Worm (Caenorhabditis elegans) whole organism, L1 larva: ENCODE measurements around the gene Y102A5C.36.

ENCODE experiments used
- aly-2 ChIP-seq: fragments of 150-350 bp; optimal IDR thresholded peaks from 2 replicates; lab custom pipeline; 2014; ENCODE audit warnings: missing biosample characterization, missing genetic modification characterization
- ama-1 ChIP-seq: fragments of 150-350 bp; optimal IDR thresholded peaks from 2 replicates; lab custom pipeline; 2014
- ceh-63 ChIP-seq: fragments of 200-800 bp; sonication (Bioruptor generic); optimal IDR thresholded peaks from 2 replicates; lab custom pipeline; 2018; ENCODE audit warnings: mild to moderate bottlenecking, missing genetic modification characterization, missing compliant biosample characterization
- ceh-8 ChIP-seq: fragments of 200-800 bp; sonication (Bioruptor generic); optimal IDR thresholded peaks from 2 replicates; lab custom pipeline; 2018; ENCODE audit warnings: mild to moderate bottlenecking, missing genetic modification characterization, moderate library complexity, missing compliant biosample characterization
- ceh-82 ChIP-seq, 3 experiments: fragments of 150-350 bp in 1 of 3; sonication (generic microtip) in 2 of 3; optimal IDR thresholded peaks; 2 replicates each; lab custom pipeline; 2014 to 2017; ENCODE audit warnings: missing biosample characterization in 3 of 3, missing genetic modification characterization in 3 of 3
- ceh-88 ChIP-seq: fragments of 200-800 bp; sonication (Bioruptor generic); IDR thresholded peaks from 2 replicates; pipeline ENCODE4 v1.3.6; 2022; ENCODE audit warnings: missing genetic modification characterization, missing compliant biosample characterization
- dpl-1 ChIP-seq, 3 experiments: fragments of 150-350 bp in 2 of 3; sonication (generic microtip) in 1 of 3; optimal IDR thresholded peaks; 2 replicates each; lab custom pipeline; 2014 to 2017; ENCODE audit warnings: missing biosample characterization in 3 of 3, missing genetic modification characterization in 3 of 3, missing genetic modification reagents in 3 of 3
- dsc-1 ChIP-seq: sonication (generic microtip); optimal IDR thresholded peaks from 2 replicates; lab custom pipeline; 2016; ENCODE audit warnings: mild to moderate bottlenecking, missing genetic modification characterization, missing compliant biosample characterization
- efl-1 ChIP-seq, 4 experiments: fragments of 150-350 bp; optimal IDR thresholded peaks in 3 of 4; peaks in 1 of 4; 1 replicate in 1 of 4; 2 replicates in 3 of 4; lab custom pipeline; 2014; ENCODE audit warnings: missing biosample characterization in 2 of 4, missing genetic modification characterization in 2 of 4, missing genetic modification reagents in 2 of 4
- elt-2 ChIP-seq: sonication (generic microtip); optimal IDR thresholded peaks from 2 replicates; lab custom pipeline; 2016; ENCODE audit warnings: missing genetic modification characterization, mild to moderate bottlenecking, inconsistent platforms, missing compliant biosample characterization, missing genetic modification reagents
- ets-5 ChIP-seq: fragments of 200-800 bp; sonication (Bioruptor generic); IDR thresholded peaks from 2 replicates; pipeline ENCODE4 v1.3.6; 2022; ENCODE audit warnings: missing genetic modification characterization, missing compliant biosample characterization
- fkh-10 ChIP-seq: sonication (generic microtip); optimal IDR thresholded peaks from 2 replicates; lab custom pipeline; 2017; ENCODE audit warnings: missing biosample characterization, missing genetic modification reagents, missing genetic modification characterization
- fkh-4 ChIP-seq: sonication (generic microtip); optimal IDR thresholded peaks from 2 replicates; lab custom pipeline; 2016; ENCODE audit warnings: missing compliant biosample characterization, missing genetic modification characterization, borderline replicate concordance
- fkh-8 ChIP-seq: sonication (generic microtip); optimal IDR thresholded peaks from 2 replicates; lab custom pipeline; 2016; ENCODE audit warnings: mild to moderate bottlenecking, missing genetic modification characterization, missing compliant biosample characterization
- hpl-2 ChIP-seq: fragments of 150-350 bp; optimal IDR thresholded peaks from 2 replicates; lab custom pipeline; 2014; ENCODE audit warnings: missing biosample characterization, missing genetic modification reagents, missing genetic modification characterization
- irx-1 ChIP-seq: sonication (generic microtip); optimal IDR thresholded peaks from 2 replicates; lab custom pipeline; 2016; ENCODE audit warnings: missing genetic modification characterization, missing compliant biosample characterization
- jun-1 ChIP-seq: fragments of 150-350 bp; optimal IDR thresholded peaks from 2 replicates; lab custom pipeline; 2014; ENCODE audit warnings: missing biosample characterization, missing genetic modification reagents, missing genetic modification characterization
- lin-35 ChIP-seq, 2 experiments: fragments of 150-350 bp; optimal IDR thresholded peaks; 2 replicates each; lab custom pipeline; 2014; ENCODE audit warnings: missing biosample characterization in 2 of 2, missing genetic modification characterization in 2 of 2, missing genetic modification reagents in 2 of 2
- mef-2 ChIP-seq: fragments of 150-350 bp; optimal IDR thresholded peaks from 2 replicates; lab custom pipeline; 2014; ENCODE audit warnings: missing biosample characterization, missing genetic modification characterization
- nhr-12 ChIP-seq: sonication (generic microtip); optimal IDR thresholded peaks from 2 replicates; lab custom pipeline; 2017; ENCODE audit warnings: missing biosample characterization, missing genetic modification characterization
- nhr-19 ChIP-seq: fragments of 200-800 bp; sonication (Bioruptor generic); conservative IDR thresholded peaks from 2 replicates; pipeline ENCODE4 v1.3.6; 2022; ENCODE audit warnings: missing genetic modification characterization, missing compliant biosample characterization
- nhr-20 ChIP-seq: sonication (generic microtip); optimal IDR thresholded peaks from 2 replicates; lab custom pipeline; 2016; ENCODE audit warnings: mild to moderate bottlenecking, missing genetic modification characterization, missing compliant biosample characterization
- nhr-237 ChIP-seq: fragments of 150-350 bp; optimal IDR thresholded peaks from 2 replicates; lab custom pipeline; 2014; ENCODE audit warnings: missing biosample characterization, missing genetic modification characterization
- nhr-28 ChIP-seq: fragments of 150-350 bp; optimal IDR thresholded peaks from 2 replicates; lab custom pipeline; 2014; ENCODE audit warnings: missing biosample characterization, missing genetic modification characterization
- nhr-71 ChIP-seq: sonication (generic microtip); optimal IDR thresholded peaks from 2 replicates; lab custom pipeline; 2016; ENCODE audit warnings: mild to moderate bottlenecking, missing genetic modification characterization, moderate library complexity, missing compliant biosample characterization
- nhr-76 ChIP-seq: sonication (generic microtip); optimal IDR thresholded peaks from 2 replicates; lab custom pipeline; 2017; ENCODE audit warnings: missing biosample characterization, missing genetic modification characterization
- nhr-84 ChIP-seq: sonication (generic microtip); optimal IDR thresholded peaks from 2 replicates; lab custom pipeline; 2017; ENCODE audit warnings: missing biosample characterization, missing genetic modification characterization
- nhr-85 ChIP-seq: sonication (generic microtip); peaks from one replicate; lab custom pipeline; 2016; ENCODE audit warnings: missing genetic modification characterization, inconsistent platforms, missing compliant biosample characterization
- nhr-90 ChIP-seq: sonication (generic microtip); optimal IDR thresholded peaks from 2 replicates; lab custom pipeline; 2016; ENCODE audit warnings: mild to moderate bottlenecking, missing genetic modification characterization, missing compliant biosample characterization; ENCODE audit not compliant: poor library complexity
- pag-3 ChIP-seq: sonication (generic microtip); optimal IDR thresholded peaks from 2 replicates; lab custom pipeline; 2017; ENCODE audit warnings: missing genetic modification characterization, mild to moderate bottlenecking, missing compliant biosample characterization, antibody characterized with exemption, borderline replicate concordance; ENCODE audit not compliant: insufficient read depth
- pax-3 ChIP-seq: fragments of 200-800 bp; sonication (Bioruptor generic); optimal IDR thresholded peaks from 2 replicates; lab custom pipeline; 2018; ENCODE audit warnings: mild to moderate bottlenecking, missing genetic modification characterization, moderate library complexity, missing compliant biosample characterization
- rnt-1 ChIP-seq: sonication (generic microtip); optimal IDR thresholded peaks from 2 replicates; lab custom pipeline; 2016; ENCODE audit warnings: mild to moderate bottlenecking, missing genetic modification characterization, moderate library complexity, missing compliant biosample characterization
- snpc-4 ChIP-seq: fragments of 150-350 bp; optimal IDR thresholded peaks from 2 replicates; lab custom pipeline; 2014; ENCODE audit warnings: missing biosample characterization, missing genetic modification characterization
- snu-23 ChIP-seq: sonication (generic microtip); optimal IDR thresholded peaks from 2 replicates; lab custom pipeline; 2016; ENCODE audit warnings: missing genetic modification characterization, missing compliant biosample characterization
- tbx-2 ChIP-seq: sonication (generic microtip); optimal IDR thresholded peaks from 2 replicates; lab custom pipeline; 2016; ENCODE audit warnings: missing genetic modification characterization, missing compliant biosample characterization
- unc-62 ChIP-seq: fragments of 150-350 bp; optimal IDR thresholded peaks from 2 replicates; lab custom pipeline; 2014; ENCODE audit warnings: missing biosample characterization, missing genetic modification reagents, missing genetic modification characterization
- unc-98 ChIP-seq: fragments of 200-800 bp; sonication (Bioruptor generic); IDR thresholded peaks from 2 replicates; pipeline ENCODE4 v1.3.6; 2022; ENCODE audit warnings: missing genetic modification characterization, missing compliant biosample characterization
- vab-15 ChIP-seq: sonication (generic microtip); optimal IDR thresholded peaks from 2 replicates; lab custom pipeline; 2017; ENCODE audit warnings: missing genotype, mild to moderate bottlenecking, missing genetic modification characterization, missing compliant biosample characterization
- xbp-1 ChIP-seq: sonication (generic microtip); optimal IDR thresholded peaks from 2 replicates; lab custom pipeline; 2016; ENCODE audit warnings: missing genetic modification characterization, missing compliant biosample characterization

Gene Y102A5C.36

ce11 chrV:16954766-16955165 lies 27.5 kb upstream of the Y102A5C.36 start, which contains the start of gene srh-206:
srh-206 (minus strand) TSS chrV:16954866.
- TF ChIP-seq ceh-8 = no peak
- TF ChIP-seq vab-15 (tag; lab: Kevin White, UChicago) = no peak
- no peak for TF ChIP-seq ceh-63 (GFP tag; lab: Kevin White, UChicago)
- no peak for TF ChIP-seq tbx-2
- no peak for TF ChIP-seq aly-2
- TF ChIP-seq nhr-85 (tag; lab: Kevin White, UChicago) = no peak
- no peak for TF ChIP-seq nhr-237 (tag; lab: Kevin White, UChicago)
- no peak for TF ChIP-seq nhr-28 (tag; lab: Kevin White, UChicago)
- TF ChIP-seq, all 84 proteins: peak for 0

- TF ChIP-seq ets-5 (GFP tag; lab: Robert Waterston, UW) = no peak
- no peak for TF ChIP-seq snpc-4 (tag; lab: Kevin White, UChicago)
- no peak for TF ChIP-seq jun-1 (tag; lab: Kevin White, UChicago)
- TF ChIP-seq nhr-76 (tag; lab: Kevin White, UChicago) = no peak
- no peak for TF ChIP-seq nhr-28 (tag; lab: Kevin White, UChicago)
- no peak for TF ChIP-seq mef-2 (tag; lab: Kevin White, UChicago)
- TF ChIP-seq lin-35 (GFP tag; optimal IDR thresholded peaks at IDR 0.05; lab: Kevin White, UChicago) = no peak
- TF ChIP-seq pag-3 = no peak
- no peak for TF ChIP-seq nhr-84 (tag; lab: Kevin White, UChicago)
- TF ChIP-seq nhr-90 (tag; lab: Kevin White, UChicago) = no peak
- no peak for TF ChIP-seq nhr-12 (tag; lab: Kevin White, UChicago)
- TF ChIP-seq unc-62 (GFP tag; lab: Kevin White, UChicago) = no peak
- no peak for TF ChIP-seq dsc-1 (tag; lab: Kevin White, UChicago)
- TF ChIP-seq nhr-71 (tag; lab: Kevin White, UChicago) = no peak
- no peak for TF ChIP-seq fkh-4 (tag; lab: Kevin White, UChicago)
- no peak for TF ChIP-seq rnt-1 (tag; lab: Kevin White, UChicago)
- TF ChIP-seq fkh-10 (GFP tag; lab: Kevin White, UChicago) = no peak
- no peak for TF ChIP-seq xbp-1 (tag; lab: Kevin White, UChicago)
- no peak for TF ChIP-seq pax-3 (tag; lab: Kevin White, UChicago)
- TF ChIP-seq, all 84 proteins: peak for 0
Measured at ce11 chrV:16951504-16951903, 24.3 kb upstream of the Y102A5C.36 start, which contains the start of gene clec-238. clec-238 (plus strand) TSS chrV:16951804.

- TF ChIP-seq snu-23 (GFP tag; lab: Kevin White, UChicago) (no peak), ceh-82 (tag; optimal IDR thresholded peaks at IDR 0.05; lab: Kevin White, UChicago) (no peak), ceh-88 (GFP tag; lab: Robert Waterston, UW) (no peak), dpl-1 (GFP tag; optimal IDR thresholded peaks at IDR 0.05; lab: Kevin White, UChicago) (no peak), hpl-2 (GFP tag; lab: Kevin White, UChicago) (no peak), unc-98 (no peak), nhr-12 (tag; lab: Kevin White, UChicago) (no peak), ama-1 (lab: Kevin White, UChicago) (no peak), nhr-19 (GFP tag; lab: Robert Waterston, UW) (no peak), elt-2 (tag; lab: Kevin White, UChicago) (no peak), irx-1 (tag; lab: Kevin White, UChicago) (no peak), fkh-4 (tag; lab: Kevin White, UChicago) (no peak), nhr-20 (tag; lab: Kevin White, UChicago) (no peak), efl-1 (optimal IDR thresholded peaks at IDR 0.05; lab: Kevin White, UChicago) (no peak), efl-1 (GFP tag; optimal IDR thresholded peaks at IDR 0.05 in 1 of 2; lab: Kevin White, UChicago) (no peak), fkh-8 (no peak)
- TF ChIP-seq, all 84 proteins: peak for 0
Measured at ce11 chrV:16950036-16950435, 22.8 kb upstream of the Y102A5C.36 start.
